Worm (Caenorhabditis elegans) whole organism, L4 larva: ENCODE results near the gene hlh-14.

Experiments
- ama-1 ChIP-seq: fragments of 150-350 bp; optimal IDR thresholded peaks from 2 replicates; lab custom pipeline; 2014; ENCODE audit warnings: inconsistent platforms, mixed read lengths
- lin-1 ChIP-seq: fragments of 200-800 bp; sonication (Bioruptor generic); IDR thresholded peaks from 2 replicates; pipeline ENCODE4 v1.3.6; 2022; ENCODE audit warnings: missing genetic modification reagents, missing genetic modification characterization, missing compliant biosample characterization
- nhr-11 ChIP-seq: fragments of 150-350 bp; optimal IDR thresholded peaks from 2 replicates; lab custom pipeline; 2014; ENCODE audit warnings: missing biosample characterization, missing genetic modification characterization
- nhr-237 ChIP-seq: sonication (generic microtip); optimal IDR thresholded peaks from 2 replicates; lab custom pipeline; 2017; ENCODE audit warnings: missing biosample characterization, missing genetic modification characterization
- snpc-4 ChIP-seq: fragments of 150-350 bp; optimal IDR thresholded peaks from 2 replicates; lab custom pipeline; 2014; ENCODE audit warnings: missing biosample characterization, missing genetic modification characterization

DNA sequence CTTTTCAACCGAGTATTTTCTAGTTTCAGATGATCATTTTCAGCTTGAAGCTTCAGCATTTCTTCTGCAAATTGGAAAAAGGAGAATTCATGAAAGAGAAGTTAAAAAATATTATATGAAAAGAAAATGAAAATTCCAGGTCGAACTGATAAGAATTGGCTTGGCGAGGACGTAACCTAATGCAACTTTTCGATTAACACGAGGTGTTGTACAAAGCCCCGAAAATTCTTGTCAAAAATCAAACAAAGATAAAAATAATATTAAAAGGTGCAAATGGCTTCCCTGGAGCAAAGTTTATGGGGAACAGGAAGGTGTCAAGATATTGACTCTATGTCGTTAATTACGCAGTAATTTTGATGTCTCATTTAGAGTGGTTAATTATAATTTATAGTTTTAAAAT lies 5.6 kb upstream of the hlh-14 start:
- TF ChIP-seq lin-1 (GFP tag; lab: Robert Waterston, UW), result no peak
- no peak for TF ChIP-seq ama-1 (lab: Kevin White, UChicago)
- no peak for TF ChIP-seq snpc-4 (tag; lab: Kevin White, UChicago)
- TF ChIP-seq nhr-237 (tag; lab: Kevin White, UChicago), result no peak
- no peak for TF ChIP-seq nhr-11
